Worm (Caenorhabditis elegans) whole organism, L1 larva: Measurements from ENCODE around the gene Y43F8B.29.

Experiments
- lsy-2 ChIP-seq, 2 experiments: fragments of 150-350 bp; optimal IDR thresholded peaks; 2 replicates each; lab custom pipeline; 2014; ENCODE audit warnings: missing biosample characterization in 2 of 2, missing genetic modification characterization in 2 of 2
- nhr-237 ChIP-seq: fragments of 150-350 bp; optimal IDR thresholded peaks from 2 replicates; lab custom pipeline; 2014; ENCODE audit warnings: missing biosample characterization, missing genetic modification characterization
- skn-1 ChIP-seq: fragments of 150-350 bp; optimal IDR thresholded peaks from 2 replicates; lab custom pipeline; 2014; ENCODE audit warnings: missing biosample characterization, missing genetic modification characterization
- sup-37 ChIP-seq: fragments of 200-800 bp; sonication (Bioruptor generic); optimal IDR thresholded peaks from 2 replicates; lab custom pipeline; 2018; ENCODE audit warnings: mild to moderate bottlenecking, missing genetic modification characterization, missing compliant biosample characterization
- unc-62 ChIP-seq: fragments of 150-350 bp; optimal IDR thresholded peaks from 2 replicates; lab custom pipeline; 2014; ENCODE audit warnings: missing biosample characterization, missing genetic modification reagents, missing genetic modification characterization
- vab-15 ChIP-seq: sonication (generic microtip); optimal IDR thresholded peaks from 2 replicates; lab custom pipeline; 2017; ENCODE audit warnings: missing genotype, mild to moderate bottlenecking, missing genetic modification characterization, missing compliant biosample characterization

- no peak for TF ChIP-seq lsy-2 (tag; optimal IDR thresholded peaks at IDR 0.05; lab: Kevin White, UChicago)
- TF ChIP-seq vab-15 (tag; lab: Kevin White, UChicago), result no peak
- no peak for TF ChIP-seq nhr-237 (tag; lab: Kevin White, UChicago)
- TF ChIP-seq unc-62 (GFP tag; lab: Kevin White, UChicago), result no peak
- TF ChIP-seq sup-37 (GFP tag; lab: Kevin White, UChicago), result no peak
- TF ChIP-seq skn-1 (tag; lab: Kevin White, UChicago), result no peak
These were observed 6.9 kb upstream of the Y43F8B.29 start, which contains the start of gene Y43F8B.17 for ce11 chrV:19484507-19484906.
